Fruit fly (Drosophila melanogaster) whole organism, wandering third instar larva: ENCODE results near the gene Oatp33Eb.

Source experiments
- Abd-B ChIP-seq: fragments of >200 bp; optimal IDR thresholded peaks from 2 replicates; lab custom pipeline; 2017; ENCODE audit warnings: missing biosample characterization, missing genetic modification characterization
- CG32264 ChIP-seq: fragments of 200-800 bp; sonication (Bioruptor generic); optimal IDR thresholded peaks from 2 replicates; lab custom pipeline; 2016; ENCODE audit warnings: missing biosample characterization, missing genetic modification characterization
- CG9705 ChIP-seq: fragments of 200-800 bp; sonication (Bioruptor generic); optimal IDR thresholded peaks from 2 replicates; lab custom pipeline; 2018; ENCODE audit warnings: missing biosample characterization, mild to moderate bottlenecking, missing genetic modification characterization
- CrebA ChIP-seq: fragments of 200-800 bp; sonication (Bioruptor generic); optimal IDR thresholded peaks from 2 replicates; lab custom pipeline; 2016; ENCODE audit warnings: missing biosample characterization, mild to moderate bottlenecking, missing genetic modification characterization, borderline replicate concordance
- Dfd ChIP-seq: fragments of >200 bp; optimal IDR thresholded peaks from 2 replicates; lab custom pipeline; 2017; ENCODE audit warnings: missing biosample characterization, missing genetic modification characterization
- Dif ChIP-seq: fragments of 200-275, 200-300 bp; sonication (Bioruptor generic); optimal IDR thresholded peaks from 2 replicates; lab custom pipeline; 2018; ENCODE audit warnings: missing biosample characterization, missing genetic modification characterization; ENCODE audit not compliant: partially characterized antibody
- HLH106 ChIP-seq: fragments of 200-800 bp; optimal IDR thresholded peaks from 3 replicates; lab custom pipeline; 2019; ENCODE audit warnings: missing biosample characterization, mild to moderate bottlenecking, missing genetic modification characterization, moderate library complexity
- Hnf4 ChIP-seq: fragments of 200-800 bp; sonication (Bioruptor generic); optimal IDR thresholded peaks from 2 replicates; lab custom pipeline; 2016; ENCODE audit warnings: missing biosample characterization, mild to moderate bottlenecking, missing genetic modification characterization
- Hr78 ChIP-seq: fragments of >200 bp; optimal IDR thresholded peaks from 2 replicates; lab custom pipeline; 2017; ENCODE audit warnings: missing biosample characterization, missing genetic modification characterization
- Hr83 ChIP-seq: fragments of 200-300 bp; sonication (Bioruptor generic); optimal IDR thresholded peaks from 2 replicates; lab custom pipeline; 2016; ENCODE audit warnings: missing biosample characterization, mild to moderate bottlenecking, missing genetic modification characterization, moderate library complexity; ENCODE audit not compliant: poor library complexity, severe bottlenecking
- Jra ChIP-seq: sonication (Bioruptor generic); optimal IDR thresholded peaks from 2 replicates; lab custom pipeline; 2016; ENCODE audit warnings: missing biosample characterization, missing genetic modification characterization
- Mio ChIP-seq: sonication (Bioruptor generic); optimal IDR thresholded peaks from 2 replicates; lab custom pipeline; 2016; ENCODE audit warnings: missing biosample characterization, missing genetic modification characterization
- Myc ChIP-seq: fragments of >200 bp; optimal IDR thresholded peaks from 2 replicates; lab custom pipeline; 2017
- OdsH ChIP-seq: fragments of 200-800 bp; sonication (Bioruptor generic); optimal IDR thresholded peaks from 2 replicates; lab custom pipeline; 2016; ENCODE audit warnings: missing biosample characterization, mild to moderate bottlenecking, missing genetic modification characterization
- Rel ChIP-seq, 2 experiments: fragments of 200-800 bp; sonication (Bioruptor generic) in 1 of 2; optimal IDR thresholded peaks; 2 replicates in 1 of 2; 3 replicates in 1 of 2; lab custom pipeline; 2016 to 2019; ENCODE audit warnings: mild to moderate bottlenecking in 2 of 2, missing biosample characterization in 2 of 2, missing genetic modification characterization in 2 of 2, moderate library complexity in 1 of 2
- Sp1 ChIP-seq: fragments of 200-800 bp; sonication (Bioruptor generic); optimal IDR thresholded peaks from 3 replicates; lab custom pipeline; 2019; ENCODE audit warnings: missing biosample characterization, mild to moderate bottlenecking, missing genetic modification characterization, moderate library complexity
- dl ChIP-seq, 2 experiments: fragments of 175-275, 200-275 bp in 1 of 2; fragments of 200-275 bp in 1 of 2; sonication (Bioruptor generic); optimal IDR thresholded peaks; lab custom pipeline; 2018; ENCODE audit warnings: mild to moderate bottlenecking in 2 of 2, missing biosample characterization in 2 of 2, missing genetic modification characterization in 2 of 2, moderate library complexity in 2 of 2; ENCODE audit not compliant: partially characterized antibody in 2 of 2, insufficient read depth in 1 of 2
- dsf ChIP-seq: sonication (Bioruptor generic); optimal IDR thresholded peaks from 2 replicates; lab custom pipeline; 2016; ENCODE audit warnings: missing biosample characterization, missing genetic modification characterization, borderline replicate concordance
- ey ChIP-seq: fragments of 200-800 bp; sonication (Bioruptor generic); optimal IDR thresholded peaks from 2 replicates; lab custom pipeline; 2016; ENCODE audit warnings: missing biosample characterization, missing genetic modification characterization
- foxo ChIP-seq, 2 experiments: fragments of 200-800 bp; sonication (Bioruptor generic); optimal IDR thresholded peaks; 2 replicates in 1 of 2; 3 replicates in 1 of 2; lab custom pipeline; 2016 to 2017; ENCODE audit warnings: missing biosample characterization in 2 of 2, missing genetic modification characterization in 2 of 2
- fru ChIP-seq: fragments of 200-800 bp; sonication (Bioruptor generic); optimal IDR thresholded peaks from 3 replicates; lab custom pipeline; 2016; ENCODE audit warnings: missing biosample characterization, mild to moderate bottlenecking, missing genetic modification characterization
- h ChIP-seq: fragments of 200-800 bp; sonication (Bioruptor generic); optimal IDR thresholded peaks from 3 replicates; lab custom pipeline; 2016; ENCODE audit warnings: missing biosample characterization, mild to moderate bottlenecking, missing genetic modification characterization
- pan ChIP-seq: fragments of >200 bp; optimal IDR thresholded peaks from 2 replicates; lab custom pipeline; 2017
- psq ChIP-seq: fragments of 200-800 bp; sonication (Bioruptor generic); optimal IDR thresholded peaks from 3 replicates; lab custom pipeline; 2017; ENCODE audit warnings: missing biosample characterization, mild to moderate bottlenecking, missing genetic modification characterization, moderate library complexity
- rgr ChIP-seq: fragments of 200-800 bp; sonication (Bioruptor generic); optimal IDR thresholded peaks from 3 replicates; lab custom pipeline; 2016; ENCODE audit warnings: missing biosample characterization, mild to moderate bottlenecking, missing genetic modification characterization
- sage ChIP-seq: fragments of 200-800 bp; sonication (Bioruptor generic); optimal IDR thresholded peaks from 2 replicates; lab custom pipeline; 2016; ENCODE audit warnings: missing biosample characterization, mild to moderate bottlenecking, missing genetic modification characterization
- sv ChIP-seq: fragments of 200-800 bp; sonication (Bioruptor generic); optimal IDR thresholded peaks from 3 replicates; lab custom pipeline; 2016; ENCODE audit warnings: missing biosample characterization, missing genetic modification characterization
- tai ChIP-seq: sonication (Bioruptor generic); optimal IDR thresholded peaks from 2 replicates; lab custom pipeline; 2016; ENCODE audit warnings: missing biosample characterization, missing genetic modification characterization
- usp ChIP-seq: fragments of >200 bp; optimal IDR thresholded peaks from 2 replicates; lab custom pipeline; 2017; ENCODE audit warnings: missing biosample characterization, missing genetic modification characterization
- woc ChIP-seq: sonication (Bioruptor generic); optimal IDR thresholded peaks from 2 replicates; lab custom pipeline; 2016; ENCODE audit warnings: missing biosample characterization, mild to moderate bottlenecking, missing genetic modification characterization

The Oatp33Eb gene

dm6 chr2L:12415485-12416137 is 32.7 kb upstream of the Oatp33Eb start:
- TF ChIP-seq fru (peak; percentile 5), h (GFP tag; lab: Kevin White, UChicago) (peak; percentile 8), ey (peak; percentile 2), dsf (no peak), tai (GFP tag; lab: Kevin White, UChicago) (no peak), pan (no peak), Hr83 (GFP tag; lab: Kevin White, UChicago) (no peak), rgr (GFP tag; lab: Kevin White, UChicago) (peak; percentile 6), CrebA (GFP tag; lab: Kevin White, UChicago) (no peak), CG32264 (no peak), psq (peak; percentile 6), foxo (GFP tag; optimal IDR thresholded peaks at IDR 0.05; lab: Kevin White, UChicago) (peak in 1 of 2 experiments; percentile 44), woc (GFP tag; lab: Kevin White, UChicago) (no peak), Dfd (GFP tag; lab: Kevin White, UChicago) (peak; percentile 22), usp (no peak), sv (GFP tag; lab: Kevin White, UChicago) (no peak), Hr78 (GFP tag; lab: Kevin White, UChicago) (no peak), HLH106 (tag; lab: Kevin White, UChicago) (peak; percentile 53), Sp1 (peak; percentile 36), Abd-B (GFP tag; lab: Kevin White, UChicago) (no peak), Rel (GFP tag; optimal IDR thresholded peaks at IDR 0.05; lab: Kevin White, UChicago) (no peak), Rel (tag; optimal IDR thresholded peaks at IDR 0.05; lab: Kevin White, UChicago) (no peak)

dm6 chr2L:12421188-12421587 is 27.1 kb upstream of the Oatp33Eb start:
- no peak for TF ChIP-seq Rel (GFP tag; optimal IDR thresholded peaks at IDR 0.05; lab: Kevin White, UChicago)
- TF ChIP-seq Rel (tag; optimal IDR thresholded peaks at IDR 0.05; lab: Kevin White, UChicago) = peak; percentile 60
- no peak for TF ChIP-seq dl (GFP tag; optimal IDR thresholded peaks at IDR 0.05; lab: Kevin White, UChicago; ENCODE audit: insufficient read depth in 1 of 2, partially characterized antibody in 2 of 2)

DNA sequence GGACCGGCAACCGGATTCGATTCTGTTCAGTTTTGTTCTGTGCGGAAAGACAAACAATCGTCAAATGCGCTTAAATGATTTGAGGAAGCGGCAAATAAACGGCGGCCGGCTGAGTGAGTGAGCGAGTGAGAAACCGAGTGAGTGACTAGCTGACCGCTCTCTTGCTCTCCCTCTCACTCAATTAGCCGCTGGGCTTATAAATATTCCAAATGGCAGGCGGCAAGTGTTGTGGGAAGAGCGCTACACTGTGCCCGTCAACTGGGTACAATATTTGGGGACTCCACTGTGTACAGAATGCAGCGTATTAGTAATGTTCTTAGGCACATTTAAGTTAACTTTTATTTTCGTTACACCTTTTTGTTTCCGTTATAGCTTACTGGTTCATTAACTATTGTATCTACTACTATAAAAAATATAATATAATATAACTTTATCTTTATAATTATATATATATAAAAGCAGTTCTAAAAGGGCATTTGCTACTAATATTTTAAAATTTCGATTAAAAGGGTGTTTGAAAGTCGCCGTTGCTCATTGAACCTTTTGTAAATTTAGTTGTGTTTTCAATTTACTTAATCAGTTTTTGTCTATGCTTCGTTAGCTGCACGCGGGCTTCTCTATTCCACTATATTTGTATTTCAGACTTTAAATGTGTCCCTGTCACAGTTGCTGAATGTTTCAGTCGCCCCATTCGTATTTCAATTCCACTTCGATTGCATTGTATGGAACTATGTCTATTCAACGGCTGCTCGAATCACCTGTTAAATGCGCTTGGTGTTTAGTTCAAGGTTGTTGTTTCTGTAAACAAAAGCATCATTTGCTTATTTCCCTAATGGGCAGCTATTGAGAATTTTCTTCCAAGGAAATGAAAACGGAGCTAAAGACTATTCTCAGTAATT is 26.2 kb upstream of the Oatp33Eb start:
- TF ChIP-seq Rel (GFP tag; optimal IDR thresholded peaks at IDR 0.05; lab: Kevin White, UChicago) (no peak), Rel (tag; optimal IDR thresholded peaks at IDR 0.05; lab: Kevin White, UChicago) (no peak), Dif (GFP tag; lab: Kevin White, UChicago) (peak; percentile 23), dl (GFP tag; optimal IDR thresholded peaks at IDR 0.05; lab: Kevin White, UChicago; ENCODE audit: insufficient read depth in 1 of 2, partially characterized antibody in 2 of 2) (peak; percentile 21 to 74), CG9705 (GFP tag; lab: Kevin White, UChicago) (no peak), Mio (GFP tag; lab: Kevin White, UChicago) (no peak), Hr83 (GFP tag; lab: Kevin White, UChicago) (no peak), sage (GFP tag; lab: Kevin White, UChicago) (no peak), pan (no peak), CrebA (GFP tag; lab: Kevin White, UChicago) (no peak), woc (GFP tag; lab: Kevin White, UChicago) (no peak), Sp1 (no peak), Hnf4 (GFP tag; lab: Kevin White, UChicago) (peak; percentile 6), Hr78 (GFP tag; lab: Kevin White, UChicago) (no peak), OdsH (GFP tag; lab: Kevin White, UChicago) (no peak), rgr (GFP tag; lab: Kevin White, UChicago) (peak; percentile 16), fru (no peak)

dm6 chr2L:12423106-12423836 is 25.0 kb upstream of the Oatp33Eb start, which contains the start of gene vir-1:
TSS of gene vir-1 (minus strand) at chr2L:12423439.
- TF ChIP-seq Dif (GFP tag; lab: Kevin White, UChicago) (peak; percentile 36), psq (peak; percentile 19), Myc (lab: Kevin White, UChicago) (no peak), Jra (GFP tag; lab: Kevin White, UChicago) (no peak), Hr78 (GFP tag; lab: Kevin White, UChicago) (no peak), CrebA (GFP tag; lab: Kevin White, UChicago) (no peak)
- TF ChIP-seq, all 38 proteins: peak for 2
